Worm (Caenorhabditis elegans) whole organism, L4/young adult: Measurements from ENCODE around the gene clec-58.

Experiments
- dao-5 ChIP-seq: sonication (generic microtip); optimal IDR thresholded peaks from 2 replicates; lab custom pipeline; 2016; ENCODE audit warnings: missing genotype, missing genetic modification characterization, moderate library complexity, missing compliant biosample characterization
- him-1 ChIP-seq: sonication (generic microtip); optimal IDR thresholded peaks from 2 replicates; lab custom pipeline; 2016; ENCODE audit warnings: missing genotype, missing genetic modification reagents, missing genetic modification characterization, missing compliant biosample characterization

- TF ChIP-seq him-1 (no peak), dao-5 (tag; lab: Kevin White, UChicago) (no peak)
These were observed 24.7 kb upstream of the clec-58 start for ce11 chrII:10500674-10501073.
